Worm (Caenorhabditis elegans) whole organism, early embryonic: ENCODE data around the gene C18A3.3.

Source experiments
- aly-1 ChIP-seq: sonication (generic microtip); optimal IDR thresholded peaks from 2 replicates; lab custom pipeline; 2016; ENCODE audit warnings: missing genetic modification characterization, missing compliant biosample characterization
- ceh-13 ChIP-seq: fragments of 200-800 bp; sonication (Bioruptor generic); optimal IDR thresholded peaks from 2 replicates; lab custom pipeline; 2018; ENCODE audit warnings: mild to moderate bottlenecking, missing genetic modification characterization, missing compliant biosample characterization
- hmg-4 ChIP-seq: fragments of 200-800 bp; sonication (Bioruptor generic); optimal IDR thresholded peaks from 2 replicates; lab custom pipeline; 2018; ENCODE audit warnings: mild to moderate bottlenecking, missing genetic modification characterization, missing compliant biosample characterization
- tbx-37 ChIP-seq: fragments of 200-800 bp; sonication (Bioruptor generic); conservative IDR thresholded peaks from 2 replicates; pipeline ENCODE4 v1.3.6; 2022; ENCODE audit warnings: missing genetic modification reagents, missing genetic modification characterization, missing compliant biosample characterization

DNA sequence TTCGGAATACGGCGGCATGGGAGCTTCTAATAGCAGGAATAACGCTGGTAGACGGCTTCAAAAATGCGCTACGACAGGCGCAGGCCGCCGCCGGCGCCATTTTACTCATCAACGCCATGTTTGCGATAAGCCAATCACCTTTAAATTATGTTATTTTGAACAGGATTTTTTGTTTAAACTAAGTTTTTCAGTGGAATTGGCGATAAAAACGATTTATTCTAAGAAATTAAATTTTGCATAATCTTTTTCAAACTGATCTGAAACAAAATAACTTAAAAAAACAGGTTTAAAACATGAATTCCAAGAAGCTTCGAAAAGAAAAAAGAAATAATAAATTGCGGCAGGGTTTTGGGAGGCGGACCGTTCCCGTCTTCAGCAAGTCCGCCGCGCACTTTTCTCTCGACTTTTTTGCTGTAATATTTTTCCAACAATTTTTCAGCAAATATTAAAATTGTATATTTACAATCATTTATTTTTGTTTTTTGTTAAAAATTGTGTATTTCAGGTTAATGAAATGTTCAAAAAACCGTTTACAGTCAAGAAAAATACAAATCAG lies 24.8 kb upstream of the C18A3.3 start, which contains the start of the genes ndub-5 and eif-2D:
- no peak for TF ChIP-seq tbx-37
- TF ChIP-seq ceh-13 (GFP tag; lab: Kevin White, UChicago): no peak
- TF ChIP-seq aly-1 (tag; lab: Kevin White, UChicago): no peak
- TF ChIP-seq hmg-4 (GFP tag; lab: Kevin White, UChicago): no peak
